Worm (Caenorhabditis elegans): ENCODE measurements around the gene hoe-1.

- TF ChIP-seq ceh-28 (tag; optimal IDR thresholded peaks at IDR 0.05) (no peak), nhr-77 (tag; optimal IDR thresholded peaks at IDR 0.05) (no peak), R02D3.7 (tag; optimal IDR thresholded peaks at IDR 0.05) (no peak), ZK337.2 (GFP tag; IDR thresholded peaks at IDR 0.05) (no peak), pha-4 (GFP tag; IDR thresholded peaks at IDR 0.05) (no peak), pha-4 (tag; optimal IDR thresholded peaks at IDR 0.05) (no peak), ama-1 (optimal IDR thresholded peaks at IDR 0.05) (no peak), nhr-111 (GFP tag; optimal IDR thresholded peaks at IDR 0.05) (no peak), lsy-2 (tag; optimal IDR thresholded peaks at IDR 0.05) (no peak), fos-1 (tag; optimal IDR thresholded peaks at IDR 0.05) (no peak), ceh-82 (tag; optimal IDR thresholded peaks at IDR 0.05) (no peak)
These were observed 33.6 kb downstream of the hoe-1 start, which contains the start of gene cif-1 for ce11 chrIV:4710459-4710858.
